Worm (Caenorhabditis elegans): ENCODE data around the gene F13E9.15.

The F13E9.15 gene

ce11 chrIV:10889820-10890462, at the start of gene F13E9.15:
Gene F13E9.15 (minus strand): TSS chrIV:10889870.
- TF ChIP-seq blmp-1 (tag; optimal IDR thresholded peaks at IDR 0.05) (no peak), drap-1 (GFP tag; optimal IDR thresholded peaks at IDR 0.05) (no peak), mab-5 (tag; optimal IDR thresholded peaks at IDR 0.05) (no peak), lin-13 (tag; optimal IDR thresholded peaks at IDR 0.05) (no peak), bed-3 (GFP tag; optimal IDR thresholded peaks at IDR 0.05) (no peak), unc-39 (tag; optimal IDR thresholded peaks at IDR 0.05) (no peak), snpc-4 (tag; optimal IDR thresholded peaks at IDR 0.05) (no peak), unc-62 (GFP tag; optimal IDR thresholded peaks at IDR 0.05) (no peak), ceh-39 (tag; optimal IDR thresholded peaks at IDR 0.05) (no peak), M03D4.4 (tag; optimal IDR thresholded peaks at IDR 0.05) (no peak), tbx-8 (GFP tag; optimal IDR thresholded peaks at IDR 0.05) (no peak), nhr-28 (tag; optimal IDR thresholded peaks at IDR 0.05) (no peak), lsy-2 (tag; optimal IDR thresholded peaks at IDR 0.05) (no peak), ztf-11 (tag; optimal IDR thresholded peaks at IDR 0.05) (no peak), elt-1 (tag; optimal IDR thresholded peaks at IDR 0.05; ENCODE audit: borderline replicate concordance, insufficient read depth) (no peak)

- no peak for TF ChIP-seq lin-32 (GFP tag; optimal IDR thresholded peaks at IDR 0.05)
- no peak for TF ChIP-seq nhr-12 (tag; optimal IDR thresholded peaks at IDR 0.05)
- TF ChIP-seq hlh-1 (tag; optimal IDR thresholded peaks at IDR 0.05) = no peak
- no peak for TF ChIP-seq unc-120 (tag; optimal IDR thresholded peaks at IDR 0.05; ENCODE audit: poor library complexity, severe bottlenecking)
- TF ChIP-seq unc-39 (tag; optimal IDR thresholded peaks at IDR 0.05) = no peak
- TF ChIP-seq nhr-237 (tag; optimal IDR thresholded peaks at IDR 0.05) = peak; percentile 56
- no peak for TF ChIP-seq lin-13 (tag; optimal IDR thresholded peaks at IDR 0.05)
- peak; percentile 54 for TF ChIP-seq mep-1 (tag; optimal IDR thresholded peaks at IDR 0.05)
- TF ChIP-seq blmp-1 (tag; optimal IDR thresholded peaks at IDR 0.05) = no peak
- peak; percentile 100 for TF ChIP-seq ces-1 (GFP tag; optimal IDR thresholded peaks at IDR 0.05)
- TF ChIP-seq ceh-39 (tag; optimal IDR thresholded peaks at IDR 0.05) = peak; percentile 5
- no peak for TF ChIP-seq tbx-8 (GFP tag; optimal IDR thresholded peaks at IDR 0.05)
- no peak for TF ChIP-seq mab-5 (tag; optimal IDR thresholded peaks at IDR 0.05)
- TF ChIP-seq flh-1 (GFP tag; optimal IDR thresholded peaks at IDR 0.05) = no peak
- TF ChIP-seq zip-8 (tag; optimal IDR thresholded peaks at IDR 0.05) = no peak
- TF ChIP-seq lsy-2 (tag; optimal IDR thresholded peaks at IDR 0.05) = peak; percentile 0
These were observed 47.4 kb upstream of the F13E9.15 start, which contains the start of gene fic-1 for ce11 chrIV:10936906-10937540. Gene fic-1 (plus strand): TSS chrIV:10937454.

- TF ChIP-seq mls-2 (tag; optimal IDR thresholded peaks at IDR 0.05) (peak; percentile 35), tbx-8 (GFP tag; optimal IDR thresholded peaks at IDR 0.05) (no peak), nhr-237 (tag; optimal IDR thresholded peaks at IDR 0.05) (peak; percentile 55), ceh-83 (GFP tag; optimal IDR thresholded peaks at IDR 0.05) (no peak), unc-39 (tag; optimal IDR thresholded peaks at IDR 0.05) (no peak), nhr-12 (tag; optimal IDR thresholded peaks at IDR 0.05) (peak; percentile 53), ceh-39 (tag; optimal IDR thresholded peaks at IDR 0.05) (peak; percentile 82), lin-32 (GFP tag; optimal IDR thresholded peaks at IDR 0.05) (peak; percentile 27), mep-1 (tag; optimal IDR thresholded peaks at IDR 0.05) (peak; percentile 68), ztf-11 (tag; optimal IDR thresholded peaks at IDR 0.05) (peak; percentile 49), pha-4 (tag; optimal IDR thresholded peaks at IDR 0.05) (peak; percentile 45), ceh-43 (GFP tag; optimal IDR thresholded peaks at IDR 0.05) (no peak), ham-2 (GFP tag; optimal IDR thresholded peaks at IDR 0.05) (peak; percentile 76), lsy-2 (tag; optimal IDR thresholded peaks at IDR 0.05) (peak; percentile 46), snpc-4 (tag; optimal IDR thresholded peaks at IDR 0.05) (no peak), unc-120 (tag; optimal IDR thresholded peaks at IDR 0.05; ENCODE audit: poor library complexity, severe bottlenecking) (peak; percentile 74), blmp-1 (tag; optimal IDR thresholded peaks at IDR 0.05) (peak; percentile 45), ces-1 (GFP tag; optimal IDR thresholded peaks at IDR 0.05) (peak; percentile 70), drap-1 (GFP tag; optimal IDR thresholded peaks at IDR 0.05) (peak; percentile 20), flh-1 (GFP tag; optimal IDR thresholded peaks at IDR 0.05) (no peak), cnd-1 (tag; optimal IDR thresholded peaks at IDR 0.05) (peak; percentile 50), nhr-2 (tag; optimal IDR thresholded peaks at IDR 0.05) (no peak), nhr-76 (tag; optimal IDR thresholded peaks at IDR 0.05) (no peak), sptf-1 (tag; optimal IDR thresholded peaks at IDR 0.05) (no peak), elt-1 (tag; optimal IDR thresholded peaks at IDR 0.05; ENCODE audit: borderline replicate concordance, insufficient read depth) (peak; percentile 21), hlh-1 (tag; optimal IDR thresholded peaks at IDR 0.05) (peak; percentile 85), zip-8 (tag; optimal IDR thresholded peaks at IDR 0.05) (no peak), unc-62 (GFP tag; optimal IDR thresholded peaks at IDR 0.05) (peak; percentile 86)
These were observed 46.3 kb upstream of the F13E9.15 start, which contains the start of gene lgg-2 for ce11 chrIV:10935853-10936491. Gene lgg-2 (minus strand): TSS chrIV:10935903.

Data from whole organism, mixed stage, embryonic.